Worm (Caenorhabditis elegans): ENCODE data around the gene R10E4.3.
A peak's percentile ranks its signal among the peaks of the same experiment; 100 is the strongest.

The R10E4.3 gene

ce11 chrIII:4280215-4281173, 6.8 kb downstream of the R10E4.3 start, which contains the start of gene sup-26 (continued):
- TF ChIP-seq grh-1 (GFP tag; IDR thresholded peaks at IDR 0.05) = 0 out of 2 replicates have a peak, but pooled peaks have one; percentile 3
- TF ChIP-seq nhr-84 (tag; optimal IDR thresholded peaks at IDR 0.05) = no peak
- no peak for TF ChIP-seq vab-15 (tag; optimal IDR thresholded peaks at IDR 0.05)
- no peak for TF ChIP-seq hlh-4 (tag; optimal IDR thresholded peaks at IDR 0.05)
- TF ChIP-seq unc-98 (GFP tag; IDR thresholded peaks at IDR 0.05) = no peak
- no peak for TF ChIP-seq lir-3 (tag; optimal IDR thresholded peaks at IDR 0.05; ENCODE audit: poor library complexity)
- TF ChIP-seq unc-86 (tag; optimal IDR thresholded peaks at IDR 0.05) = peak; percentile 9
- no peak for TF ChIP-seq efl-3 (GFP tag; optimal IDR thresholded peaks at IDR 0.05)
- no peak for TF ChIP-seq nhr-77 (tag; optimal IDR thresholded peaks at IDR 0.05)
- peak in 1 of 6 experiments; percentile 29 for TF ChIP-seq elt-3 (tag; optimal IDR thresholded peaks at IDR 0.05)
- TF ChIP-seq dpl-1 (GFP tag; optimal IDR thresholded peaks at IDR 0.05) = no peak
- no peak for TF ChIP-seq ceh-63 (GFP tag; optimal IDR thresholded peaks at IDR 0.05)
- peak; percentile 43 for TF ChIP-seq snu-23 (GFP tag; optimal IDR thresholded peaks at IDR 0.05)
- no peak for TF ChIP-seq egl-13 (tag; optimal IDR thresholded peaks at IDR 0.05)
- peak; percentile 23 for TF ChIP-seq lin-13 (GFP tag; optimal IDR thresholded peaks at IDR 0.05)
- TF ChIP-seq efl-1 (optimal IDR thresholded peaks at IDR 0.05) = no peak
- TF ChIP-seq efl-1 (GFP tag; optimal IDR thresholded peaks at IDR 0.05 in 1 of 2) = peak in 1 of 2 experiments; percentile 91
- peak; percentile 13 for TF ChIP-seq zip-4 (GFP tag; optimal IDR thresholded peaks at IDR 0.05)
- TF ChIP-seq lin-39 (tag; optimal IDR thresholded peaks at IDR 0.05) = no peak
- no peak for TF ChIP-seq ceh-8 (GFP tag; optimal IDR thresholded peaks at IDR 0.05)
- no peak for TF ChIP-seq F16B12.6 (tag; optimal IDR thresholded peaks at IDR 0.05)
- no peak for TF ChIP-seq aha-1 (tag; optimal IDR thresholded peaks at IDR 0.05)
- peak; percentile 70 for TF ChIP-seq lin-14 (GFP tag; optimal IDR thresholded peaks at IDR 0.05)
- TF ChIP-seq irx-1 (tag; optimal IDR thresholded peaks at IDR 0.05) = no peak
- TF ChIP-seq mef-2 (tag; optimal IDR thresholded peaks at IDR 0.05) = no peak
- TF ChIP-seq nhr-71 (tag; optimal IDR thresholded peaks at IDR 0.05) = peak; percentile 68
- no peak for TF ChIP-seq ama-1 (optimal IDR thresholded peaks at IDR 0.05)
- no peak for TF ChIP-seq mab-9 (GFP tag; IDR thresholded peaks at IDR 0.05)
- TF ChIP-seq ceh-90 (tag; optimal IDR thresholded peaks at IDR 0.05) = no peak
- no peak for TF ChIP-seq Y116A8C.19 (tag; optimal IDR thresholded peaks at IDR 0.05; ENCODE audit: borderline replicate concordance)
- no peak for TF ChIP-seq ets-5 (GFP tag; IDR thresholded peaks at IDR 0.05)
- TF ChIP-seq nhr-19 (GFP tag; conservative IDR thresholded peaks at IDR 0.05) = 0 out of 2 replicates have a peak, but pooled peaks have one; percentile 4
- TF ChIP-seq xbp-1 (tag; optimal IDR thresholded peaks at IDR 0.05) = peak; percentile 17
- no peak for TF ChIP-seq egl-27 (tag; optimal IDR thresholded peaks at IDR 0.05)
- TF ChIP-seq hpl-2 (GFP tag; optimal IDR thresholded peaks at IDR 0.05) = no peak
- peak in 1 of 2 experiments; percentile 42 for TF ChIP-seq mdl-1 (tag; optimal IDR thresholded peaks at IDR 0.05)
- TF ChIP-seq nhr-20 (tag; optimal IDR thresholded peaks at IDR 0.05) = peak; percentile 24
- TF ChIP-seq nhr-85 (tag) = peak; percentile 90
- no peak for TF ChIP-seq nhr-11 (tag; optimal IDR thresholded peaks at IDR 0.05)
- TF ChIP-seq ztf-4 (tag; optimal IDR thresholded peaks at IDR 0.05) = no peak
- no peak for TF ChIP-seq fkh-8 (tag; optimal IDR thresholded peaks at IDR 0.05)

ce11 chrIII:4278203-4278602, 9.1 kb downstream of the R10E4.3 start:
- TF ChIP-seq ama-1 (optimal IDR thresholded peaks at IDR 0.05) = no peak
- no peak for TF ChIP-seq efl-1 (optimal IDR thresholded peaks at IDR 0.05)
- peak in 1 of 2 experiments; percentile 92 for TF ChIP-seq efl-1 (GFP tag; optimal IDR thresholded peaks at IDR 0.05 in 1 of 2)
- no peak for TF ChIP-seq blmp-1 (tag; optimal IDR thresholded peaks at IDR 0.05)
- no peak for TF ChIP-seq nhr-28 (tag; optimal IDR thresholded peaks at IDR 0.05)
- no peak for TF ChIP-seq nhr-90 (tag; optimal IDR thresholded peaks at IDR 0.05; ENCODE audit: poor library complexity)
